Fruit fly (Drosophila melanogaster) whole organism, embryonic: ENCODE measurements around the gene CG5909.

Experiments used
- Atf3 ChIP-seq: fragments of 200-800 bp; sonication (Bioruptor generic); optimal IDR thresholded peaks from 3 replicates; lab custom pipeline; 2016; ENCODE audit warnings: missing biosample characterization, missing genetic modification characterization
- Bgb ChIP-seq: fragments of 200-800 bp; sonication (Bioruptor generic); IDR thresholded peaks from 2 replicates; pipeline ENCODE4 v1.3.6; 2022; ENCODE audit warnings: missing biosample characterization, missing genetic modification characterization; ENCODE audit not compliant: partially characterized antibody
- CG10565 ChIP-seq: fragments of 200-800 bp; sonication (Bioruptor generic); optimal IDR thresholded peaks from 3 replicates; lab custom pipeline; 2016; ENCODE audit warnings: missing biosample characterization, mild to moderate bottlenecking, missing genetic modification characterization
- CG11247 ChIP-seq: fragments of 200-800 bp; sonication (Bioruptor generic); IDR thresholded peaks from 2 replicates; pipeline ENCODE4 v1.3.6; 2022; ENCODE audit warnings: missing biosample characterization, missing genetic modification characterization
- CG12236 ChIP-seq: fragments of 200-800 bp; sonication (Bioruptor generic); optimal IDR thresholded peaks from 2 replicates; lab custom pipeline; 2016; ENCODE audit warnings: missing biosample characterization, missing genetic modification characterization
- CG1233 ChIP-seq: fragments of 200-800 bp; sonication (Bioruptor generic); optimal IDR thresholded peaks from 4 replicates; lab custom pipeline; 2018; ENCODE audit warnings: missing biosample characterization, mild to moderate bottlenecking, missing genetic modification characterization
- CG13123 ChIP-seq: fragments of 200-800 bp; sonication (Bioruptor generic); optimal IDR thresholded peaks from 2 replicates; lab custom pipeline; 2016; ENCODE audit warnings: missing biosample characterization, missing genetic modification characterization
- CG13296 ChIP-seq: fragments of 200-800 bp; sonication (Bioruptor generic); optimal IDR thresholded peaks from 3 replicates; lab custom pipeline; 2018; ENCODE audit warnings: missing biosample characterization, mild to moderate bottlenecking, missing genetic modification characterization
- CG14860 ChIP-seq: fragments of 200-800 bp; sonication (Bioruptor generic); IDR thresholded peaks from 3 replicates; pipeline ENCODE4 v1.3.6; 2022; ENCODE audit warnings: missing biosample characterization, missing genetic modification characterization; ENCODE audit not compliant: partially characterized antibody
- CG15011 ChIP-seq: fragments of 200-800 bp; sonication (Bioruptor generic); optimal IDR thresholded peaks from 3 replicates; lab custom pipeline; 2018; ENCODE audit warnings: missing biosample characterization, mild to moderate bottlenecking, missing genetic modification characterization
- CG17385 ChIP-seq: fragments of 200-800 bp; sonication (Bioruptor generic); optimal IDR thresholded peaks from 3 replicates; lab custom pipeline; 2018; ENCODE audit warnings: missing biosample characterization, mild to moderate bottlenecking, missing genetic modification characterization
- CG2678 ChIP-seq: fragments of 200-800 bp; sonication (Bioruptor generic); optimal IDR thresholded peaks from 3 replicates; lab custom pipeline; 2019; ENCODE audit warnings: missing biosample characterization, mild to moderate bottlenecking, missing genetic modification characterization, moderate library complexity
- CG2712 ChIP-seq: fragments of 200-800 bp; optimal IDR thresholded peaks from 3 replicates; lab custom pipeline; 2019; ENCODE audit warnings: missing biosample characterization, mild to moderate bottlenecking, missing genetic modification characterization, moderate library complexity
- CG31388 ChIP-seq: fragments of 200-800 bp; sonication (Bioruptor generic); optimal IDR thresholded peaks from 2 replicates; lab custom pipeline; 2016; ENCODE audit warnings: missing biosample characterization, missing genetic modification characterization
- CG4404 ChIP-seq: fragments of 200-800 bp; sonication (Bioruptor generic); IDR thresholded peaks from 2 replicates; pipeline ENCODE4 v1.3.6; 2022; ENCODE audit warnings: missing biosample characterization, missing genetic modification characterization
- CG4707 ChIP-seq: fragments of 200-800 bp; sonication (Bioruptor generic); optimal IDR thresholded peaks from 2 replicates; lab custom pipeline; 2018; ENCODE audit warnings: missing biosample characterization, mild to moderate bottlenecking, missing genetic modification characterization, moderate library complexity
- CG4820 ChIP-seq: fragments of 200-800 bp; sonication (Bioruptor generic); optimal IDR thresholded peaks from 3 replicates; lab custom pipeline; 2016; ENCODE audit warnings: missing biosample characterization, missing genetic modification characterization
- CG9876 ChIP-seq: fragments of 200-800 bp; sonication (Bioruptor generic); optimal IDR thresholded peaks from 2 replicates; lab custom pipeline; 2016; ENCODE audit warnings: missing biosample characterization, missing genetic modification characterization
- HLH4C ChIP-seq: fragments of 200-800 bp; sonication (Bioruptor generic); IDR thresholded peaks from 3 replicates; pipeline ENCODE4 v1.3.6; 2022; ENCODE audit warnings: missing biosample characterization, missing genetic modification characterization; ENCODE audit not compliant: partially characterized antibody
- Hand ChIP-seq: fragments of 200-800 bp; sonication (Bioruptor generic); optimal IDR thresholded peaks from 2 replicates; lab custom pipeline; 2017; ENCODE audit warnings: mild to moderate bottlenecking, missing biosample characterization, missing genetic modification reagents, missing genetic modification characterization
- Kr ChIP-seq: fragments of 200-800 bp; sonication (Bioruptor generic); optimal IDR thresholded peaks from 2 replicates; lab custom pipeline; 2017; ENCODE audit warnings: missing biosample characterization, mild to moderate bottlenecking, missing genetic modification characterization
- Mad ChIP-seq: fragments of 200-800 bp; sonication (Bioruptor generic); optimal IDR thresholded peaks from 2 replicates; lab custom pipeline; 2016; ENCODE audit warnings: missing biosample characterization, missing genetic modification characterization
- Nf-YB ChIP-seq: fragments of 200-800 bp; sonication (Bioruptor generic); optimal IDR thresholded peaks from 3 replicates; lab custom pipeline; 2019; ENCODE audit warnings: missing biosample characterization, mild to moderate bottlenecking, missing genetic modification characterization, moderate library complexity
- Poxn ChIP-seq: fragments of 200-800 bp; sonication (Bioruptor generic); IDR thresholded peaks from 2 replicates; pipeline ENCODE4 v1.3.6; 2022; ENCODE audit warnings: missing biosample characterization, missing genetic modification characterization
- Ravus ChIP-seq: fragments of 200-800 bp; sonication (Bioruptor generic); IDR thresholded peaks from 2 replicates; pipeline ENCODE4 v1.3.6; 2022; ENCODE audit warnings: missing biosample characterization, missing genetic modification characterization
- Side ChIP-seq: fragments of 200-800 bp; sonication (Bioruptor generic); optimal IDR thresholded peaks from 2 replicates; lab custom pipeline; 2016; ENCODE audit warnings: missing biosample characterization, missing genetic modification characterization
- Sin3A ChIP-seq: fragments of >200 bp; optimal IDR thresholded peaks from 2 replicates; lab custom pipeline; 2018
- Sox102F ChIP-seq: fragments of 200-800 bp; sonication (Bioruptor generic); optimal IDR thresholded peaks from 2 replicates; lab custom pipeline; 2018; ENCODE audit warnings: missing biosample characterization, mild to moderate bottlenecking, missing genetic modification characterization, moderate library complexity
- aop ChIP-seq: fragments of 200-800 bp; sonication (Bioruptor generic); IDR thresholded peaks from 2 replicates; pipeline ENCODE4 v1.3.6; 2022; ENCODE audit warnings: missing biosample characterization, missing genetic modification characterization
- ash1 ChIP-seq: fragments of 200-800 bp; sonication (Bioruptor generic); optimal IDR thresholded peaks from 2 replicates; lab custom pipeline; 2018; ENCODE audit warnings: missing biosample characterization, mild to moderate bottlenecking, missing genetic modification characterization
- ato ChIP-seq: fragments of 200-800 bp; sonication (Bioruptor generic); IDR thresholded peaks from 2 replicates; pipeline ENCODE4 v1.3.6; 2022; ENCODE audit warnings: missing biosample characterization, missing genetic modification characterization; ENCODE audit not compliant: partially characterized antibody
- chn ChIP-seq: fragments of 200-800 bp; sonication (Bioruptor generic); optimal IDR thresholded peaks from 2 replicates; lab custom pipeline; 2016; ENCODE audit warnings: missing biosample characterization, missing genetic modification characterization
- ci ChIP-seq: fragments of 200-800 bp; sonication (Bioruptor generic); IDR thresholded peaks from 3 replicates; pipeline ENCODE4 v1.3.6; 2022; ENCODE audit warnings: missing biosample characterization, missing genetic modification characterization
- da ChIP-seq: fragments of 200-800 bp; sonication (Bioruptor generic); optimal IDR thresholded peaks from 2 replicates; lab custom pipeline; 2016; ENCODE audit warnings: missing biosample characterization, missing genetic modification characterization
- dm ChIP-seq: fragments of 200-800 bp; sonication (Bioruptor generic); optimal IDR thresholded peaks from 3 replicates; lab custom pipeline; 2016; ENCODE audit warnings: missing biosample characterization, missing genetic modification characterization
- emc ChIP-seq: fragments of 200-800 bp; sonication (Bioruptor generic); optimal IDR thresholded peaks from 2 replicates; lab custom pipeline; 2016; ENCODE audit warnings: missing biosample characterization, missing genetic modification characterization
- esg ChIP-seq: fragments of 200-800 bp; sonication (Bioruptor generic); conservative IDR thresholded peaks from 2 replicates; pipeline ENCODE4 v1.3.6; 2022; ENCODE audit warnings: missing biosample characterization, missing genetic modification characterization
- fd3F ChIP-seq: fragments of 200-800 bp; sonication (Bioruptor generic); optimal IDR thresholded peaks from 2 replicates; lab custom pipeline; 2018; ENCODE audit warnings: missing biosample characterization, mild to moderate bottlenecking, missing genetic modification characterization, moderate library complexity
- gcm2 ChIP-seq: fragments of 200-800 bp; sonication (Bioruptor generic); optimal IDR thresholded peaks from 2 replicates; lab custom pipeline; 2016; ENCODE audit warnings: missing biosample characterization, missing genetic modification characterization
- gfzf ChIP-seq: fragments of 200-800 bp; sonication (Bioruptor generic); optimal IDR thresholded peaks from 2 replicates; lab custom pipeline; 2016; ENCODE audit warnings: missing biosample characterization, mild to moderate bottlenecking, missing genetic modification characterization, moderate library complexity
- h ChIP-seq: fragments of >200 bp; optimal IDR thresholded peaks from 2 replicates; lab custom pipeline; 2017
- ham ChIP-seq: fragments of 200-800 bp; sonication (Bioruptor generic); IDR thresholded peaks from 2 replicates; pipeline ENCODE4 v1.3.6; 2022; ENCODE audit warnings: missing biosample characterization, missing genetic modification characterization
- jumu ChIP-seq: fragments of 200-800 bp; sonication (Bioruptor generic); optimal IDR thresholded peaks from 3 replicates; lab custom pipeline; 2016; ENCODE audit warnings: missing biosample characterization, missing genetic modification characterization
- nerfin-2 ChIP-seq: fragments of 200-800 bp; sonication (Bioruptor generic); IDR thresholded peaks from 2 replicates; pipeline ENCODE4 v1.3.6; 2022; ENCODE audit warnings: missing biosample characterization, missing genetic modification characterization; ENCODE audit not compliant: partially characterized antibody
- nmo ChIP-seq: fragments of 200-800 bp; sonication (Bioruptor generic); optimal IDR thresholded peaks from 2 replicates; lab custom pipeline; 2018; ENCODE audit warnings: missing biosample characterization, mild to moderate bottlenecking, missing genetic modification characterization, moderate library complexity
- pros ChIP-seq: fragments of 200-800 bp; sonication (Bioruptor generic); optimal IDR thresholded peaks from 3 replicates; lab custom pipeline; 2019; ENCODE audit warnings: missing biosample characterization, mild to moderate bottlenecking, missing genetic modification characterization, moderate library complexity
- sqz ChIP-seq: fragments of 200-800 bp; sonication (Bioruptor generic); optimal IDR thresholded peaks from 3 replicates; lab custom pipeline; 2018; ENCODE audit warnings: missing biosample characterization, mild to moderate bottlenecking, missing genetic modification characterization
- trh ChIP-seq: fragments of 200-800 bp; sonication (Bioruptor generic); optimal IDR thresholded peaks from 2 replicates; lab custom pipeline; 2016; ENCODE audit warnings: missing biosample characterization, missing genetic modification characterization
- wdn ChIP-seq: fragments of 200-800 bp; sonication (Bioruptor generic); IDR thresholded peaks from 2 replicates; pipeline ENCODE4 v1.3.6; 2022; ENCODE audit warnings: missing biosample characterization, missing genetic modification characterization
- yki ChIP-seq: fragments of >200 bp; optimal IDR thresholded peaks from 3 replicates; lab custom pipeline; 2018

The CG5909 gene

dm6 chr3R:27111784-27112602, 49.0 kb upstream of the CG5909 start, which contains the start of the genes gb and CG5815 (continued):
- TF ChIP-seq Bgb (GFP tag; lab: Robert Waterston, UW) (peak; percentile 90), CG13123 (GFP tag; lab: Kevin White, UChicago) (peak; percentile 83), gcm2 (peak; percentile 71), yki (lab: Kevin White, UChicago) (no peak), Nf-YB (peak; percentile 73), CG11247 (GFP tag; lab: Robert Waterston, UW) (peak; percentile 89), CG9876 (GFP tag; lab: Kevin White, UChicago) (peak; percentile 23), CG14860 (peak; percentile 97), CG10565 (GFP tag; lab: Kevin White, UChicago) (peak; percentile 32), Side (GFP tag; lab: Kevin White, UChicago) (peak; percentile 50), Mad (GFP tag; lab: Kevin White, UChicago) (peak; percentile 92), CG4707 (peak; percentile 13), jumu (GFP tag; lab: Kevin White, UChicago) (peak; percentile 61), ham (GFP tag; lab: Robert Waterston, UW) (peak; percentile 48; the same call in 1 of the 2 replicates), ci (GFP tag; lab: Robert Waterston, UW) (peak; percentile 91), CG13296 (GFP tag; lab: Kevin White, UChicago) (peak; percentile 87), CG2678 (peak; percentile 92), trh (GFP tag; lab: Kevin White, UChicago) (peak; percentile 78), HLH4C (GFP tag; lab: Robert Waterston, UW) (peak; percentile 97), pros (GFP tag; lab: Kevin White, UChicago) (no peak), wdn (GFP tag; lab: Robert Waterston, UW) (peak; percentile 89), CG12236 (GFP tag; lab: Kevin White, UChicago) (peak; percentile 16), CG4404 (GFP tag; lab: Robert Waterston, UW) (peak; percentile 85), Poxn (GFP tag; lab: Robert Waterston, UW) (peak; percentile 77), da (GFP tag; lab: Kevin White, UChicago) (no peak), CG4820 (GFP tag; lab: Kevin White, UChicago) (peak; percentile 86), Atf3 (GFP tag; lab: Kevin White, UChicago) (peak; percentile 67), chn (GFP tag; lab: Kevin White, UChicago) (peak; percentile 93), nerfin-2 (GFP tag; lab: Robert Waterston, UW) (peak; percentile 94), dm (peak; percentile 85), Sox102F (GFP tag; lab: Kevin White, UChicago) (peak; percentile 92), emc (GFP tag; lab: Kevin White, UChicago) (peak; percentile 65), Ravus (peak; percentile 68), CG15011 (GFP tag; lab: Kevin White, UChicago) (peak; percentile 76), Sin3A (lab: Kevin White, UChicago) (peak; percentile 82), fd3F (GFP tag; lab: Kevin White, UChicago) (peak; percentile 87), ato (GFP tag; lab: Robert Waterston, UW) (peak; percentile 86), Hand (GFP tag; lab: Kevin White, UChicago) (peak; percentile 65), Kr (GFP tag; lab: Kevin White, UChicago) (no peak), nmo (GFP tag; lab: Kevin White, UChicago) (peak; percentile 94), CG17385 (GFP tag; lab: Kevin White, UChicago) (peak; percentile 91), CG31388 (peak; percentile 78), esg (GFP tag; lab: Robert Waterston, UW) (peak; percentile 87), CG2712 (tag; lab: Kevin White, UChicago) (peak; percentile 93), aop (0 out of 2 replicates have a peak, but pooled peaks have one; percentile 40), gfzf (GFP tag; lab: Kevin White, UChicago) (peak; percentile 69), h (lab: Kevin White, UChicago) (no peak), CG1233 (GFP tag; lab: Kevin White, UChicago) (peak; percentile 85), sqz (GFP tag; lab: Kevin White, UChicago) (no peak), ash1 (no peak)
